Fruit fly (Drosophila melanogaster) whole organism, pupa: ENCODE results near the gene mthl14.

Source experiments
- CG14655 ChIP-seq: fragments of 200-800 bp; sonication (Bioruptor generic); optimal IDR thresholded peaks from 3 replicates; lab custom pipeline; 2017; ENCODE audit warnings: mild to moderate bottlenecking, missing biosample characterization, missing genetic modification reagents, missing genetic modification characterization
- D1 ChIP-seq: fragments of 200-800 bp; sonication (Bioruptor generic); optimal IDR thresholded peaks from 2 replicates; lab custom pipeline; 2018; ENCODE audit warnings: missing biosample characterization, mild to moderate bottlenecking, missing genetic modification characterization, moderate library complexity

- TF ChIP-seq D1 (tag; lab: Kevin White, UChicago) (no peak), CG14655 (GFP tag; lab: Kevin White, UChicago) (no peak)
Observed at dm6 chr3L:217480-218118, 29.7 kb upstream of the mthl14 start, which contains the start of gene CG13877.
